Fruit fly (Drosophila melanogaster) whole organism, embryonic: Measurements from ENCODE around the gene Pbp45.

Source experiments
- B-H1 ChIP-seq: fragments of 200-800 bp; sonication (Bioruptor generic); IDR thresholded peaks from 3 replicates; pipeline ENCODE4 v1.3.6; 2022; ENCODE audit warnings: missing biosample characterization, missing genetic modification characterization
- Bteb2 ChIP-seq: fragments of 200-800 bp; sonication (Bioruptor generic); optimal IDR thresholded peaks from 2 replicates; lab custom pipeline; 2016; ENCODE audit warnings: missing biosample characterization, missing genetic modification characterization
- CG11085 ChIP-seq: fragments of 200-800 bp; sonication (Bioruptor generic); IDR thresholded peaks from 2 replicates; pipeline ENCODE4 v1.3.6; 2022; ENCODE audit warnings: missing biosample characterization, missing genetic modification characterization
- CG11504 ChIP-seq: fragments of 200-800 bp; sonication (Bioruptor generic); optimal IDR thresholded peaks from 3 replicates; lab custom pipeline; 2019; ENCODE audit warnings: missing biosample characterization, mild to moderate bottlenecking, missing genetic modification characterization, moderate library complexity
- CG11723 ChIP-seq: fragments of 200-800 bp; sonication (Bioruptor generic); optimal IDR thresholded peaks from 2 replicates; lab custom pipeline; 2017; ENCODE audit warnings: missing biosample characterization, mild to moderate bottlenecking, missing genetic modification characterization
- CG12071 ChIP-seq: fragments of 200-800 bp; sonication (Bioruptor generic); optimal IDR thresholded peaks from 3 replicates; lab custom pipeline; 2018; ENCODE audit warnings: missing biosample characterization, mild to moderate bottlenecking, missing genetic modification characterization
- CG14014 ChIP-seq: fragments of 200-800 bp; sonication (Bioruptor generic); IDR thresholded peaks from 2 replicates; pipeline ENCODE4 v1.3.6; 2022; ENCODE audit warnings: missing biosample characterization, missing genetic modification characterization
- CG15601 ChIP-seq: fragments of 200-800 bp; sonication (Bioruptor generic); optimal IDR thresholded peaks from 3 replicates; lab custom pipeline; 2019; ENCODE audit warnings: missing biosample characterization, mild to moderate bottlenecking, missing genetic modification characterization, moderate library complexity
- CG16813 ChIP-seq: fragments of 200-800 bp; sonication (Bioruptor generic); IDR thresholded peaks from 3 replicates; pipeline ENCODE4 v1.3.6; 2022; ENCODE audit warnings: missing biosample characterization, missing genetic modification characterization; ENCODE audit not compliant: partially characterized antibody
- CG17186 ChIP-seq: fragments of 200-800 bp; sonication (Bioruptor generic); optimal IDR thresholded peaks from 3 replicates; lab custom pipeline; 2017; ENCODE audit warnings: missing biosample characterization, missing genetic modification reagents, missing genetic modification characterization
- CG18599 ChIP-seq: fragments of 200-800 bp; sonication (Bioruptor generic); optimal IDR thresholded peaks from 3 replicates; lab custom pipeline; 2017; ENCODE audit warnings: missing biosample characterization, missing genetic modification characterization, mild to moderate bottlenecking, moderate library complexity, missing genetic modification reagents
- CG2712 ChIP-seq: fragments of 200-800 bp; optimal IDR thresholded peaks from 3 replicates; lab custom pipeline; 2019; ENCODE audit warnings: missing biosample characterization, mild to moderate bottlenecking, missing genetic modification characterization, moderate library complexity
- CG32532 ChIP-seq: fragments of 200-800 bp; sonication (Bioruptor generic); IDR thresholded peaks from 2 replicates; pipeline ENCODE4 v1.3.6; 2022; ENCODE audit warnings: missing biosample characterization, missing genetic modification characterization
- CG3407 ChIP-seq: fragments of 200-800 bp; sonication (Bioruptor generic); optimal IDR thresholded peaks from 2 replicates; lab custom pipeline; 2018; ENCODE audit warnings: missing biosample characterization, mild to moderate bottlenecking, missing genetic modification characterization
- CG5245 ChIP-seq: fragments of 200-800 bp; sonication (Bioruptor generic); optimal IDR thresholded peaks from 3 replicates; lab custom pipeline; 2016; ENCODE audit warnings: missing biosample characterization, missing genetic modification characterization
- CG6813 ChIP-seq: fragments of 200-800 bp; sonication (Bioruptor generic); optimal IDR thresholded peaks from 2 replicates; lab custom pipeline; 2017; ENCODE audit warnings: missing biosample characterization, missing genetic modification characterization, mild to moderate bottlenecking, moderate library complexity, missing genetic modification reagents
- CG7357 ChIP-seq: fragments of 200-800 bp; sonication (Bioruptor generic); IDR thresholded peaks from 3 replicates; pipeline ENCODE4 v1.3.6; 2022; ENCODE audit warnings: missing biosample characterization, missing genetic modification characterization
- CG8944 ChIP-seq: fragments of 200-800 bp; sonication (Bioruptor generic); optimal IDR thresholded peaks from 3 replicates; lab custom pipeline; 2016; ENCODE audit warnings: missing biosample characterization, missing genetic modification characterization
- CG9876 ChIP-seq: fragments of 200-800 bp; sonication (Bioruptor generic); optimal IDR thresholded peaks from 2 replicates; lab custom pipeline; 2016; ENCODE audit warnings: missing biosample characterization, missing genetic modification characterization
- CG9932 ChIP-seq: fragments of 200-800 bp; sonication (Bioruptor generic); IDR thresholded peaks from 2 replicates; pipeline ENCODE4 v1.3.6; 2022; ENCODE audit warnings: missing biosample characterization, missing genetic modification characterization
- Doc3 ChIP-seq: fragments of 200-800 bp; sonication (Bioruptor generic); IDR thresholded peaks from 3 replicates; pipeline ENCODE4 v1.3.6; 2022; ENCODE audit warnings: missing biosample characterization, missing genetic modification characterization; ENCODE audit not compliant: partially characterized antibody
- HLHmδ ChIP-seq: fragments of 200-800 bp; sonication (Bioruptor generic); optimal IDR thresholded peaks from 2 replicates; lab custom pipeline; 2018; ENCODE audit warnings: missing biosample characterization, mild to moderate bottlenecking, missing genetic modification characterization, moderate library complexity
- Hand ChIP-seq: fragments of 200-800 bp; sonication (Bioruptor generic); optimal IDR thresholded peaks from 2 replicates; lab custom pipeline; 2017; ENCODE audit warnings: mild to moderate bottlenecking, missing biosample characterization, missing genetic modification reagents, missing genetic modification characterization
- NC2α ChIP-seq: fragments of 200-800 bp; sonication (Bioruptor generic); optimal IDR thresholded peaks from 2 replicates; lab custom pipeline; 2016; ENCODE audit warnings: missing biosample characterization, missing genetic modification characterization
- Neu2 ChIP-seq: fragments of 200-800 bp; sonication (Bioruptor generic); optimal IDR thresholded peaks from 3 replicates; lab custom pipeline; 2016; ENCODE audit warnings: missing biosample characterization, missing genetic modification characterization, borderline replicate concordance
- Nf-YC ChIP-seq: fragments of 200-800 bp; optimal IDR thresholded peaks from 3 replicates; lab custom pipeline; 2019; ENCODE audit warnings: missing biosample characterization, mild to moderate bottlenecking, missing genetic modification characterization, moderate library complexity
- Oaz ChIP-seq: fragments of 200-800 bp; sonication (Bioruptor generic); IDR thresholded peaks from 2 replicates; pipeline ENCODE4 v1.3.6; 2022; ENCODE audit warnings: missing biosample characterization, missing genetic modification characterization
- Opbp ChIP-seq: fragments of 200-800 bp; sonication (Bioruptor generic); IDR thresholded peaks from 3 replicates; pipeline ENCODE4 v1.3.6; 2022; ENCODE audit warnings: missing biosample characterization, missing genetic modification characterization; ENCODE audit not compliant: partially characterized antibody
- Ptx1 ChIP-seq: fragments of 200-800 bp; sonication (Bioruptor generic); IDR thresholded peaks from 2 replicates; pipeline ENCODE4 v1.3.6; 2022; ENCODE audit warnings: missing biosample characterization, missing genetic modification characterization
- Sox102F ChIP-seq: fragments of 200-800 bp; sonication (Bioruptor generic); optimal IDR thresholded peaks from 2 replicates; lab custom pipeline; 2018; ENCODE audit warnings: missing biosample characterization, mild to moderate bottlenecking, missing genetic modification characterization, moderate library complexity
- Xrp1 ChIP-seq: fragments of 200-800 bp; sonication (Bioruptor generic); IDR thresholded peaks from 2 replicates; pipeline ENCODE4 v1.3.6; 2022; ENCODE audit warnings: missing biosample characterization, missing genetic modification characterization
- abd-A ChIP-seq: fragments of 200-800 bp; sonication (Bioruptor generic); optimal IDR thresholded peaks from 3 replicates; lab custom pipeline; 2019; ENCODE audit warnings: missing biosample characterization, mild to moderate bottlenecking, missing genetic modification characterization, moderate library complexity
- ara ChIP-seq: fragments of 200-800 bp; sonication (Bioruptor generic); IDR thresholded peaks from 2 replicates; pipeline ENCODE4 v1.3.6; 2022; ENCODE audit warnings: missing biosample characterization, missing genetic modification characterization
- bsh ChIP-seq, 2 experiments: fragments of 200-800 bp; sonication (Bioruptor generic); optimal IDR thresholded peaks; 2 replicates each; lab custom pipeline; 2017 to 2018; ENCODE audit warnings: mild to moderate bottlenecking in 2 of 2, missing biosample characterization in 2 of 2, missing genetic modification characterization in 2 of 2, moderate library complexity in 1 of 2
- caup ChIP-seq: fragments of 200-800 bp; sonication (Bioruptor generic); optimal IDR thresholded peaks from 3 replicates; lab custom pipeline; 2017; ENCODE audit warnings: missing biosample characterization, mild to moderate bottlenecking, missing genetic modification characterization, moderate library complexity; ENCODE audit not compliant: severe bottlenecking
- cg ChIP-seq: fragments of 200-800 bp; sonication (Bioruptor generic); optimal IDR thresholded peaks from 3 replicates; lab custom pipeline; 2019; ENCODE audit warnings: missing biosample characterization, mild to moderate bottlenecking, missing genetic modification characterization, moderate library complexity
- dati ChIP-seq: fragments of 200-800 bp; sonication (Bioruptor generic); IDR thresholded peaks from 2 replicates; pipeline ENCODE4 v1.3.6; 2022; ENCODE audit warnings: missing biosample characterization, missing genetic modification characterization
- eve ChIP-seq, 2 experiments: fragments of >200 bp; optimal IDR thresholded peaks; 2 replicates each; lab custom pipeline; 2017; ENCODE audit warnings: missing biosample characterization in 2 of 2, missing genetic modification characterization in 2 of 2
- ftz-f1 ChIP-seq: fragments of 200-800 bp; sonication (Bioruptor generic); optimal IDR thresholded peaks from 2 replicates; lab custom pipeline; 2016; ENCODE audit warnings: missing biosample characterization, missing genetic modification characterization
- kay ChIP-seq: fragments of 200-800 bp; sonication (Bioruptor generic); optimal IDR thresholded peaks from 2 replicates; lab custom pipeline; 2016; ENCODE audit warnings: missing biosample characterization, missing genetic modification characterization
- klu ChIP-seq: fragments of 200-800 bp; sonication (Bioruptor generic); IDR thresholded peaks from 2 replicates; pipeline ENCODE4 v1.3.6; 2022; ENCODE audit warnings: missing biosample characterization, missing genetic modification characterization
- lab ChIP-seq: fragments of 200-800 bp; sonication (Bioruptor generic); optimal IDR thresholded peaks from 3 replicates; lab custom pipeline; 2017; ENCODE audit warnings: missing biosample characterization, missing genetic modification characterization, mild to moderate bottlenecking, moderate library complexity, missing genetic modification reagents
- nmo ChIP-seq: fragments of 200-800 bp; sonication (Bioruptor generic); optimal IDR thresholded peaks from 2 replicates; lab custom pipeline; 2018; ENCODE audit warnings: missing biosample characterization, mild to moderate bottlenecking, missing genetic modification characterization, moderate library complexity
- otp ChIP-seq: fragments of 200-800 bp; sonication (Bioruptor generic); IDR thresholded peaks from 3 replicates; pipeline ENCODE4, ENCODE4 v1.3.6; 2022; ENCODE audit warnings: missing biosample characterization, missing genetic modification characterization
- pnt ChIP-seq: fragments of 200-800 bp; sonication (Bioruptor generic); optimal IDR thresholded peaks from 3 replicates; lab custom pipeline; 2016; ENCODE audit warnings: missing biosample characterization, missing genetic modification characterization
- pros ChIP-seq: fragments of 200-800 bp; sonication (Bioruptor generic); optimal IDR thresholded peaks from 3 replicates; lab custom pipeline; 2019; ENCODE audit warnings: missing biosample characterization, mild to moderate bottlenecking, missing genetic modification characterization, moderate library complexity
- run ChIP-seq: fragments of 200-800 bp; sonication (Bioruptor generic); optimal IDR thresholded peaks from 3 replicates; lab custom pipeline; 2018; ENCODE audit warnings: missing biosample characterization, mild to moderate bottlenecking, missing genetic modification characterization
- trh ChIP-seq: fragments of 200-800 bp; sonication (Bioruptor generic); optimal IDR thresholded peaks from 2 replicates; lab custom pipeline; 2016; ENCODE audit warnings: missing biosample characterization, missing genetic modification characterization
- ttk ChIP-seq: fragments of 200-800 bp; sonication (Bioruptor generic); IDR thresholded peaks from 2 replicates; pipeline ENCODE4 v2.1.2; 2022; ENCODE audit warnings: missing biosample characterization, missing genetic modification characterization
- usp ChIP-seq: fragments of >200 bp; optimal IDR thresholded peaks from 2 replicates; lab custom pipeline; 2017; ENCODE audit warnings: missing biosample characterization, missing genetic modification characterization
- zen2 ChIP-seq: fragments of 200-800 bp; sonication (Bioruptor generic); IDR thresholded peaks from 3 replicates; pipeline ENCODE4 v1.3.6; 2022; ENCODE audit warnings: missing biosample characterization, missing genetic modification characterization; ENCODE audit not compliant: partially characterized antibody

The Pbp45 gene

DNA sequence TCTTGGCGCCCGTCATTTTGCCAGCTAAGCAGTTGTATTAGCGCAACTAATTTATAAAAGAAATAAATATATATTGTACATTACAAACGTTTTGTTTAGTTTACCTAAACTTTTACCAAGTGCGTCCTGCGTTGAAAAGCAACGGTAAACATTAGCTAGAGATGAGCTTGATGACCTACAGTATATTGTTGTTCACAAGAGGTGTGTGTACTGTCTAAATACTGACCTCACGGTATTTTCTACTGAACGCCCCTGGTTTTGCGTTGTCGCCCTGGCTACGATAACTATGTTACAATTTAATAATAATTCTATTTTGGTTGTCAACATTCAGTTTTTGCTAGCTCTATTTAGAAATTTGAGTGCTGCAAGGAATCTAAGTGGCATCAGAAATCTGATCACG, 46.9 kb downstream of the Pbp45 start, which contains the start of gene Acyp2 (continued):
- TF ChIP-seq bsh (GFP tag; optimal IDR thresholded peaks at IDR 0.05; lab: Kevin White, UChicago) (no peak), abd-A (tag; lab: Kevin White, UChicago) (no peak), CG11723 (GFP tag; lab: Kevin White, UChicago) (no peak), CG11085 (GFP tag; lab: Robert Waterston, UW) (no peak), klu (GFP tag; lab: Robert Waterston, UW) (no peak), CG17186 (GFP tag; lab: Kevin White, UChicago) (peak; percentile 44), CG15601 (tag; lab: Kevin White, UChicago) (peak; percentile 31), ara (no peak), CG18599 (GFP tag; lab: Kevin White, UChicago) (no peak), caup (GFP tag; lab: Kevin White, UChicago) (peak; percentile 36), CG16813 (peak; percentile 53; the same call in 2 of the 3 replicates), nmo (GFP tag; lab: Kevin White, UChicago) (peak; percentile 41), trh (GFP tag; lab: Kevin White, UChicago) (peak; percentile 19), pros (GFP tag; lab: Kevin White, UChicago) (no peak), zen2 (GFP tag; lab: Robert Waterston, UW) (no peak), CG6813 (GFP tag; lab: Kevin White, UChicago) (no peak), CG11504 (peak; percentile 44), CG9932 (GFP tag; lab: Robert Waterston, UW) (peak; percentile 70), CG14014 (GFP tag; lab: Robert Waterston, UW) (no peak), CG7357 (GFP tag; lab: Robert Waterston, UW) (no peak), CG5245 (GFP tag; lab: Kevin White, UChicago) (no peak), eve (GFP tag; optimal IDR thresholded peaks at IDR 0.05; lab: Kevin White, UChicago) (no peak), CG9876 (peak; percentile 30), Bteb2 (GFP tag; lab: Kevin White, UChicago) (peak; percentile 21), Oaz (GFP tag; lab: Robert Waterston, UW) (no peak), CG12071 (GFP tag; lab: Kevin White, UChicago) (no peak), run (no peak), CG2712 (peak; percentile 60), usp (GFP tag; lab: Kevin White, UChicago) (no peak), Opbp (GFP tag; lab: Robert Waterston, UW) (peak; percentile 59; the same call in 1 of the 3 replicates), ttk (no peak), kay (GFP tag; lab: Kevin White, UChicago) (peak; percentile 12), HLHmδ (GFP tag; lab: Kevin White, UChicago) (no peak), Hand (GFP tag; lab: Kevin White, UChicago) (no peak), B-H1 (GFP tag; lab: Robert Waterston, UW) (no peak), CG3407 (no peak), Xrp1 (GFP tag; lab: Robert Waterston, UW) (no peak), cg (GFP tag; lab: Kevin White, UChicago) (no peak), dati (GFP tag; lab: Robert Waterston, UW) (no peak), Nf-YC (tag; lab: Kevin White, UChicago) (no peak), Sox102F (no peak), pnt (GFP tag; lab: Kevin White, UChicago) (no peak), CG32532 (GFP tag; lab: Robert Waterston, UW) (peak; percentile 41; the same call in 1 of the 2 replicates), Doc3 (GFP tag; lab: Robert Waterston, UW) (peak; percentile 56; the same call in 2 of the 3 replicates), Neu2 (GFP tag; lab: Kevin White, UChicago) (no peak), ftz-f1 (GFP tag; lab: Kevin White, UChicago) (no peak), NC2α (GFP tag; lab: Kevin White, UChicago) (no peak), Ptx1 (GFP tag; lab: Robert Waterston, UW) (peak; percentile 16; the same call in 1 of the 2 replicates), CG8944 (GFP tag; lab: Kevin White, UChicago) (peak; percentile 29), lab (peak; percentile 10), otp (GFP tag; lab: Robert Waterston, UW) (no peak)
